Worm (Caenorhabditis elegans) whole organism, midembryonic: ENCODE results near the gene srh-128.

ENCODE experiments used
- T22C8.4 ChIP-seq: fragments of 200-800 bp; sonication (Bioruptor generic); IDR thresholded peaks from 2 replicates; pipeline ENCODE4 v1.3.6; 2022; ENCODE audit warnings: missing genetic modification characterization, missing compliant biosample characterization
- cog-1 ChIP-seq: sonication (generic microtip); optimal IDR thresholded peaks from 2 replicates; lab custom pipeline; 2016; ENCODE audit warnings: missing genetic modification characterization, missing compliant biosample characterization
- flt-1 ChIP-seq: fragments of 200-800 bp; sonication (Bioruptor generic); IDR thresholded peaks from 2 replicates; pipeline ENCODE4 v1.3.6; 2022; ENCODE audit warnings: missing genetic modification characterization, missing compliant biosample characterization
- klf-2 ChIP-seq: fragments of 200-800 bp; sonication (Bioruptor generic); conservative IDR thresholded peaks from 2 replicates; pipeline ENCODE4 v1.3.6; 2022; ENCODE audit warnings: missing genetic modification reagents, missing genetic modification characterization, missing compliant biosample characterization
- med-1 ChIP-seq: sonication (generic microtip); optimal IDR thresholded peaks from 2 replicates; lab custom pipeline; 2017; ENCODE audit warnings: missing genetic modification characterization, mild to moderate bottlenecking, missing compliant biosample characterization, antibody characterized with exemption, missing genetic modification reagents; ENCODE audit not compliant: insufficient read depth
- ref-1 ChIP-seq: fragments of 200-800 bp; sonication (Bioruptor generic); conservative IDR thresholded peaks from 2 replicates; pipeline ENCODE4 v1.3.6; 2022; ENCODE audit warnings: missing genetic modification reagents, missing genetic modification characterization, missing compliant biosample characterization
- tab-1 ChIP-seq: fragments of 200-800 bp; sonication (Bioruptor generic); IDR thresholded peaks from 2 replicates; pipeline ENCODE4 v1.3.6; 2022; ENCODE audit warnings: missing genetic modification characterization, missing compliant biosample characterization
- ztf-23 ChIP-seq: fragments of 200-800 bp; sonication (Bioruptor generic); IDR thresholded peaks from 2 replicates; pipeline ENCODE4 v1.3.6; 2022; ENCODE audit warnings: missing genetic modification reagents, missing genetic modification characterization, missing compliant biosample characterization

DNA sequence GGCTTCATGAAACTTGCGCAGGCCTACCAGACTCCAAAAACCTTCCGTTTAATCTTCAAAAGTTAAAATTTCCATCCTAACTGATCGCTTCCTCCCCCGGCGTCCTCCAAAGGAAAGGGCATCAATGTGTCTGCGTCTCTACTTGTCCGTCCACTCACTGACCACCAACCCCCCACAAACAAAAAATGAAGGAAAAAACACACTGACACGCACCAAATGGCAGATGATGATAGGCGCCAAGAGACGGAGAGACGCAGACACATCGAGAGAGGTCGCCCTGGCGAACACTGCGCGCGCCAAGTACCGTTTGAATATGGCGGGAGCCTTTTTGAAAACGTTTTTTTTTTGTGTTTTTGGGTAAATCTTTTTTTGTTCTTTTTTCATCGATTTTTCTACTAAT is 29.6 kb upstream of the srh-128 start:
- no peak for TF ChIP-seq klf-2 (GFP tag; lab: Robert Waterston, UW)
- no peak for TF ChIP-seq T22C8.4
- no peak for TF ChIP-seq ztf-23
- TF ChIP-seq med-1 (GFP tag; lab: Kevin White, UChicago): no peak
- no peak for TF ChIP-seq flt-1 (GFP tag; lab: Robert Waterston, UW)
- TF ChIP-seq tab-1 (GFP tag; lab: Robert Waterston, UW): no peak
- no peak for TF ChIP-seq ref-1 (GFP tag; lab: Robert Waterston, UW)
- no peak for TF ChIP-seq cog-1
